Worm (Caenorhabditis elegans) whole organism, midembryonic: ENCODE data around the gene akt-1.

ENCODE experiments used
- flt-1 ChIP-seq: fragments of 200-800 bp; sonication (Bioruptor generic); IDR thresholded peaks from 2 replicates; pipeline ENCODE4 v1.3.6; 2022; ENCODE audit warnings: missing genetic modification characterization, missing compliant biosample characterization
- med-1 ChIP-seq: sonication (generic microtip); optimal IDR thresholded peaks from 2 replicates; lab custom pipeline; 2017; ENCODE audit warnings: missing genetic modification characterization, mild to moderate bottlenecking, missing compliant biosample characterization, antibody characterized with exemption, missing genetic modification reagents; ENCODE audit not compliant: insufficient read depth
- ref-1 ChIP-seq: fragments of 200-800 bp; sonication (Bioruptor generic); conservative IDR thresholded peaks from 2 replicates; pipeline ENCODE4 v1.3.6; 2022; ENCODE audit warnings: missing genetic modification reagents, missing genetic modification characterization, missing compliant biosample characterization

- no peak for TF ChIP-seq ref-1 (GFP tag; lab: Robert Waterston, UW)
- TF ChIP-seq med-1, result no peak
- TF ChIP-seq flt-1 (GFP tag; lab: Robert Waterston, UW), result no peak
Measured at ce11 chrV:10243105-10243504, 5.6 kb upstream of the akt-1 start, which contains the start of gene C12D8.9.
